Worm (Caenorhabditis elegans): ENCODE measurements around the gene bcc-1.

bcc-1 gene

ce11 chrIV:11082789-11083235 lies 9.5 kb downstream of the bcc-1 start (continued):
- TF ChIP-seq unc-86 (tag; optimal IDR thresholded peaks at IDR 0.05) (peak; percentile 92), tlp-1 (tag; optimal IDR thresholded peaks at IDR 0.05) (no peak), F16B12.6 (tag; optimal IDR thresholded peaks at IDR 0.05) (peak; percentile 34), mep-1 (tag; optimal IDR thresholded peaks at IDR 0.05) (peak; percentile 96), lin-39 (tag; optimal IDR thresholded peaks at IDR 0.05) (peak; percentile 83), C34B4.2 (tag; optimal IDR thresholded peaks at IDR 0.05) (peak; percentile 45), mdl-1 (tag; optimal IDR thresholded peaks at IDR 0.05) (peak in 1 of 2 experiments; percentile 95), nhr-76 (tag; optimal IDR thresholded peaks at IDR 0.05) (no peak), egl-27 (tag; optimal IDR thresholded peaks at IDR 0.05) (peak; percentile 32 to 66), ceh-88 (GFP tag; IDR thresholded peaks at IDR 0.05) (0 out of 2 replicates have a peak, but pooled peaks have one; percentile 52), skn-1 (tag; optimal IDR thresholded peaks at IDR 0.05) (peak; percentile 73), C04F5.9 (tag; optimal IDR thresholded peaks at IDR 0.05) (peak; percentile 67), nhr-47 (tag; optimal IDR thresholded peaks at IDR 0.05) (peak; percentile 96), C16A3.4 (tag; optimal IDR thresholded peaks at IDR 0.05) (peak; percentile 91), tbx-2 (tag; optimal IDR thresholded peaks at IDR 0.05) (peak; percentile 97), unc-62 (GFP tag; optimal IDR thresholded peaks at IDR 0.05) (no peak), efl-1 (optimal IDR thresholded peaks at IDR 0.05) (peak; percentile 86 to 92), efl-1 (GFP tag; optimal IDR thresholded peaks at IDR 0.05 in 1 of 2) (peak; percentile 67 to 97), blmp-1 (tag; optimal IDR thresholded peaks at IDR 0.05) (peak; percentile 86), ztf-11 (tag; optimal IDR thresholded peaks at IDR 0.05) (peak in 1 of 2 experiments; percentile 77), lin-35 (GFP tag; optimal IDR thresholded peaks at IDR 0.05) (peak; percentile 85 to 87), zip-4 (GFP tag; optimal IDR thresholded peaks at IDR 0.05) (peak; percentile 60), hpl-2 (GFP tag; optimal IDR thresholded peaks at IDR 0.05) (peak; percentile 54), aha-1 (tag; optimal IDR thresholded peaks at IDR 0.05) (peak; percentile 42), alr-1 (tag; optimal IDR thresholded peaks at IDR 0.05; ENCODE audit: borderline replicate concordance) (no peak), vab-15 (tag; optimal IDR thresholded peaks at IDR 0.05) (peak; percentile 63), swsn-7 (tag; optimal IDR thresholded peaks at IDR 0.05) (peak; percentile 96), aly-2 (tag; optimal IDR thresholded peaks at IDR 0.05) (peak; percentile 73), ztf-4 (tag; optimal IDR thresholded peaks at IDR 0.05) (peak; percentile 95), fos-1 (tag; optimal IDR thresholded peaks at IDR 0.05) (peak; percentile 91), mef-2 (tag; optimal IDR thresholded peaks at IDR 0.05) (peak; percentile 84), fkh-10 (GFP tag; optimal IDR thresholded peaks at IDR 0.05) (peak; percentile 92), sptf-1 (tag; optimal IDR thresholded peaks at IDR 0.05) (no peak), ceh-63 (GFP tag; optimal IDR thresholded peaks at IDR 0.05) (no peak), fkh-8 (tag; optimal IDR thresholded peaks at IDR 0.05) (peak; percentile 97), jun-1 (tag; optimal IDR thresholded peaks at IDR 0.05) (peak; percentile 92)

- TF ChIP-seq lir-3 (tag; optimal IDR thresholded peaks at IDR 0.05; ENCODE audit: poor library complexity) (no peak), C34B4.2 (tag; optimal IDR thresholded peaks at IDR 0.05) (no peak), snu-23 (GFP tag; optimal IDR thresholded peaks at IDR 0.05) (no peak), skn-1 (tag; optimal IDR thresholded peaks at IDR 0.05) (peak; percentile 23), fos-1 (tag; optimal IDR thresholded peaks at IDR 0.05) (no peak)
Measured at ce11 chrIV:11082153-11082552, 10.2 kb downstream of the bcc-1 start, which contains the start of gene let-70. Gene let-70 (minus strand): TSS chrIV:11082253.

- TF ChIP-seq nhr-85 (tag), result peak; percentile 69
- peak; percentile 10 for TF ChIP-seq rnt-1 (tag; optimal IDR thresholded peaks at IDR 0.05)
- peak in 1 of 2 experiments; percentile 4 for TF ChIP-seq lsy-2 (tag; optimal IDR thresholded peaks at IDR 0.05)
- TF ChIP-seq swsn-7 (tag; optimal IDR thresholded peaks at IDR 0.05), result no peak
- TF ChIP-seq snpc-4 (tag; optimal IDR thresholded peaks at IDR 0.05), result no peak
- TF ChIP-seq nhr-11 (tag; optimal IDR thresholded peaks at IDR 0.05), result no peak
- no peak for TF ChIP-seq mef-2 (tag; optimal IDR thresholded peaks at IDR 0.05)
- TF ChIP-seq nhr-77 (tag; optimal IDR thresholded peaks at IDR 0.05), result no peak
- TF ChIP-seq ceh-82 (tag; optimal IDR thresholded peaks at IDR 0.05), result no peak
- TF ChIP-seq ztf-4 (tag; optimal IDR thresholded peaks at IDR 0.05), result peak; percentile 12
- no peak for TF ChIP-seq ceh-88 (GFP tag; IDR thresholded peaks at IDR 0.05)
- no peak for TF ChIP-seq egl-27 (tag; optimal IDR thresholded peaks at IDR 0.05)
- no peak for TF ChIP-seq pax-3 (tag; optimal IDR thresholded peaks at IDR 0.05)
- TF ChIP-seq unc-30 (tag; optimal IDR thresholded peaks at IDR 0.05), result no peak
- TF ChIP-seq alr-1 (tag; optimal IDR thresholded peaks at IDR 0.05; ENCODE audit: borderline replicate concordance), result no peak
- TF ChIP-seq nhr-12 (tag; optimal IDR thresholded peaks at IDR 0.05), result no peak
- TF ChIP-seq nhr-19 (GFP tag; conservative IDR thresholded peaks at IDR 0.05), result no peak
- no peak for TF ChIP-seq C16A3.4 (tag; optimal IDR thresholded peaks at IDR 0.05)
- TF ChIP-seq unc-98 (GFP tag; IDR thresholded peaks at IDR 0.05), result no peak
- no peak for TF ChIP-seq sup-37 (GFP tag; optimal IDR thresholded peaks at IDR 0.05)
- TF ChIP-seq snu-23 (GFP tag; optimal IDR thresholded peaks at IDR 0.05), result peak; percentile 9
Measured at ce11 chrIV:11080823-11081285, 11.5 kb downstream of the bcc-1 start, which contains the start of gene atg-7. Gene atg-7 (minus strand): TSS chrIV:11081055.

All from whole organism, L1 larva.